Worm (Caenorhabditis elegans) whole organism, L3 larva: ENCODE results near the gene umps-1.
A peak's percentile ranks its signal among the peaks of the same experiment; 100 is the strongest.

Source experiments
- ZK546.5 ChIP-seq: sonication (generic microtip); optimal IDR thresholded peaks from 2 replicates; lab custom pipeline; 2017; ENCODE audit warnings: missing biosample characterization, missing genetic modification characterization
- aly-2 ChIP-seq: fragments of 150-350 bp; optimal IDR thresholded peaks from 2 replicates; lab custom pipeline; 2014; ENCODE audit warnings: missing biosample characterization, missing genetic modification characterization
- ama-1 ChIP-seq: fragments of 150-350 bp; optimal IDR thresholded peaks from 2 replicates; lab custom pipeline; 2018
- ceh-28 ChIP-seq: fragments of 150-350 bp; optimal IDR thresholded peaks from 2 replicates; lab custom pipeline; 2014; ENCODE audit warnings: missing biosample characterization, missing genetic modification reagents, missing genetic modification characterization
- ceh-9 ChIP-seq: sonication (generic microtip); optimal IDR thresholded peaks from 2 replicates; lab custom pipeline; 2018; ENCODE audit warnings: missing biosample characterization, missing genetic modification characterization
- daf-12 ChIP-seq: fragments of 150-350 bp; optimal IDR thresholded peaks from 2 replicates; lab custom pipeline; 2014; ENCODE audit warnings: missing biosample characterization, missing genetic modification reagents, missing genetic modification characterization
- egl-27 ChIP-seq: sonication (generic microtip); optimal IDR thresholded peaks from 4 replicates; lab custom pipeline; 2017; ENCODE audit warnings: missing biosample characterization, missing genetic modification reagents, missing genetic modification characterization
- egl-5 ChIP-seq: fragments of 150-350 bp; optimal IDR thresholded peaks from 2 replicates; lab custom pipeline; 2017; ENCODE audit warnings: missing biosample characterization, missing genetic modification reagents, missing genetic modification characterization, inconsistent platforms
- elt-1 ChIP-seq: fragments of 150-350 bp; optimal IDR thresholded peaks from 2 replicates; lab custom pipeline; 2014; ENCODE audit warnings: missing biosample characterization, missing genetic modification characterization
- elt-2 ChIP-seq: sonication (generic microtip); optimal IDR thresholded peaks from 2 replicates; lab custom pipeline; 2016; ENCODE audit warnings: missing genetic modification reagents, mild to moderate bottlenecking, missing genetic modification characterization, missing compliant biosample characterization
- eor-1 ChIP-seq, 2 experiments: fragments of 150-350 bp; optimal IDR thresholded peaks; 2 replicates each; lab custom pipeline; 2014 to 2018; ENCODE audit warnings: missing biosample characterization in 2 of 2, missing genetic modification characterization in 2 of 2
- fos-1 ChIP-seq: fragments of 150-350 bp; optimal IDR thresholded peaks from 2 replicates; lab custom pipeline; 2014; ENCODE audit warnings: missing biosample characterization, missing genetic modification characterization
- hmg-11 ChIP-seq: sonication (generic microtip); optimal IDR thresholded peaks from 2 replicates; lab custom pipeline; 2016; ENCODE audit warnings: missing genetic modification characterization, missing compliant biosample characterization
- lin-15B ChIP-seq: fragments of 150-350 bp; optimal IDR thresholded peaks from 2 replicates; lab custom pipeline; 2014; ENCODE audit warnings: missing biosample characterization, missing genetic modification characterization
- lsy-12 ChIP-seq: sonication (generic microtip); optimal IDR thresholded peaks from 2 replicates; lab custom pipeline; 2016; ENCODE audit warnings: mild to moderate bottlenecking, missing genetic modification characterization, missing compliant biosample characterization
- mml-1 ChIP-seq: fragments of 150-350 bp; sonication (generic microtip); optimal IDR thresholded peaks from 3 replicates; lab custom pipeline; 2014; ENCODE audit warnings: missing biosample characterization, missing genetic modification characterization
- nfya-1 ChIP-seq: sonication (generic microtip); optimal IDR thresholded peaks from 2 replicates; lab custom pipeline; 2017; ENCODE audit warnings: missing genetic modification characterization, mild to moderate bottlenecking, missing compliant biosample characterization, antibody characterized with exemption, moderate library complexity; ENCODE audit not compliant: insufficient read depth
- nhr-11 ChIP-seq: fragments of 150-350 bp; optimal IDR thresholded peaks from 2 replicates; lab custom pipeline; 2014; ENCODE audit warnings: missing biosample characterization, missing genetic modification characterization
- nhr-12 ChIP-seq: fragments of 150-350 bp; optimal IDR thresholded peaks from 2 replicates; lab custom pipeline; 2014; ENCODE audit warnings: missing biosample characterization, missing genetic modification characterization
- nhr-28 ChIP-seq: fragments of 150-350 bp; optimal IDR thresholded peaks from 2 replicates; lab custom pipeline; 2014; ENCODE audit warnings: missing biosample characterization, missing genetic modification characterization
- nhr-43 ChIP-seq: sonication (generic microtip); optimal IDR thresholded peaks from 2 replicates; lab custom pipeline; 2016; ENCODE audit warnings: mild to moderate bottlenecking, missing genetic modification characterization, missing compliant biosample characterization; ENCODE audit not compliant: poor library complexity, severe bottlenecking
- nhr-76 ChIP-seq: fragments of 150-350 bp; sonication (generic microtip); optimal IDR thresholded peaks from 5 replicates; lab custom pipeline; 2014; ENCODE audit warnings: missing biosample characterization, missing genetic modification characterization
- nhr-77 ChIP-seq: fragments of 150-350 bp; optimal IDR thresholded peaks from 2 replicates; lab custom pipeline; 2014; ENCODE audit warnings: missing biosample characterization, missing genetic modification characterization
- pha-4 ChIP-seq: fragments of 150-350 bp; optimal IDR thresholded peaks from 2 replicates; lab custom pipeline; 2014; ENCODE audit warnings: missing biosample characterization, missing genetic modification reagents, missing genetic modification characterization
- pqm-1 ChIP-seq: fragments of 150-350 bp; optimal IDR thresholded peaks from 2 replicates; lab custom pipeline; 2017; ENCODE audit warnings: missing biosample characterization, missing genetic modification characterization, inconsistent platforms
- sea-2 ChIP-seq: fragments of 150-350 bp; sonication (generic microtip); optimal IDR thresholded peaks from 4 replicates; lab custom pipeline; 2014; ENCODE audit warnings: missing biosample characterization, missing genetic modification reagents, missing genetic modification characterization
- skn-1 ChIP-seq: fragments of 150-350 bp; optimal IDR thresholded peaks from 2 replicates; lab custom pipeline; 2014; ENCODE audit warnings: missing biosample characterization, missing genetic modification characterization
- snpc-4 ChIP-seq: fragments of 150-350 bp; optimal IDR thresholded peaks from 2 replicates; lab custom pipeline; 2014; ENCODE audit warnings: missing biosample characterization, missing genetic modification characterization
- unc-39 ChIP-seq: sonication (generic microtip); optimal IDR thresholded peaks from 4 replicates; lab custom pipeline; 2017; ENCODE audit warnings: missing biosample characterization, missing genetic modification characterization
- unc-62 ChIP-seq: fragments of 150-350 bp; sonication (generic microtip); optimal IDR thresholded peaks from 4 replicates; lab custom pipeline; 2014; ENCODE audit warnings: missing biosample characterization, missing genetic modification reagents, missing genetic modification characterization
- zag-1 ChIP-seq: fragments of 150-350 bp; optimal IDR thresholded peaks from 2 replicates; lab custom pipeline; 2014; ENCODE audit warnings: missing biosample characterization, missing genetic modification characterization
- ztf-11 ChIP-seq: fragments of 150-350 bp; optimal IDR thresholded peaks from 2 replicates; lab custom pipeline; 2014; ENCODE audit warnings: missing biosample characterization, missing genetic modification characterization
- ztf-4 ChIP-seq: fragments of 150-350 bp; optimal IDR thresholded peaks from 2 replicates; lab custom pipeline; 2014; ENCODE audit warnings: missing biosample characterization, missing genetic modification characterization

The umps-1 gene

ce11 chrIII:10395990-10396389 lies 38.5 kb upstream of the umps-1 start, which contains the start of gene M03C11.1:
TSS of gene M03C11.1 (minus strand) at chrIII:10396090.
- TF ChIP-seq nhr-28 (tag; lab: Kevin White, UChicago) (no peak), pha-4 (tag; lab: Kevin White, UChicago) (peak; percentile 60)

ce11 chrIII:10391628-10392027 lies 34.2 kb upstream of the umps-1 start, which contains the start of gene M03C11.9:
TSS of gene M03C11.9 (minus strand) at chrIII:10391728.
- TF ChIP-seq lin-15B (tag; lab: Kevin White, UChicago): no peak
- no peak for TF ChIP-seq ztf-4 (tag; lab: Kevin White, UChicago)
- no peak for TF ChIP-seq elt-1
- no peak for TF ChIP-seq ztf-11
- TF ChIP-seq aly-2 (tag; lab: Kevin White, UChicago): no peak
- no peak for TF ChIP-seq skn-1 (tag; lab: Kevin White, UChicago)

ce11 chrIII:10389608-10390007 lies 32.2 kb upstream of the umps-1 start:
- no peak for TF ChIP-seq ceh-9 (tag; lab: Kevin White, UChicago)
- TF ChIP-seq ZK546.5: no peak
- no peak for TF ChIP-seq nhr-77
- no peak for TF ChIP-seq nhr-12 (tag; lab: Kevin White, UChicago)
- TF ChIP-seq snpc-4 (tag; lab: Kevin White, UChicago): no peak

- TF ChIP-seq ztf-11 (no peak), zag-1 (tag; lab: Kevin White, UChicago) (no peak), nfya-1 (tag; lab: Kevin White, UChicago) (no peak), elt-1 (peak; percentile 25), elt-2 (no peak)
Observed at ce11 chrIII:10386476-10386875, 29.0 kb upstream of the umps-1 start, which contains the start of gene C38H2.3. TSS of gene C38H2.3 (minus strand) at chrIII:10386576.

- TF ChIP-seq fos-1 (tag; lab: Kevin White, UChicago): no peak
- TF ChIP-seq, all 47 proteins: peak for 0
Observed at ce11 chrIII:10383804-10384203, 26.4 kb upstream of the umps-1 start.

- TF ChIP-seq nhr-76 (tag; lab: Kevin White, UChicago) (no peak), eor-1 (tag; optimal IDR thresholded peaks at IDR 0.05; lab: Kevin White, UChicago) (no peak), ama-1 (no peak), pqm-1 (tag; lab: Kevin White, UChicago) (no peak), mml-1 (no peak), hmg-11 (tag; lab: Kevin White, UChicago) (no peak), unc-39 (tag; lab: Kevin White, UChicago) (no peak), ceh-28 (tag; lab: Kevin White, UChicago) (no peak), aly-2 (tag; lab: Kevin White, UChicago) (no peak), egl-5 (tag; lab: Kevin White, UChicago) (no peak), nhr-43 (no peak), daf-12 (no peak), skn-1 (tag; lab: Kevin White, UChicago) (no peak), nhr-11 (tag; lab: Kevin White, UChicago) (no peak), elt-1 (no peak), zag-1 (tag; lab: Kevin White, UChicago) (no peak), egl-27 (tag; lab: Kevin White, UChicago) (no peak), lsy-12 (tag; lab: Kevin White, UChicago) (no peak), unc-62 (GFP tag; lab: Kevin White, UChicago) (no peak), sea-2 (GFP tag; lab: Kevin White, UChicago) (no peak)
Observed at ce11 chrIII:10381473-10381872, 24.0 kb upstream of the umps-1 start, which contains the start of gene C38H2.2. TSS of gene C38H2.2 (plus strand) at chrIII:10381773.
